Worm (Caenorhabditis elegans): ENCODE data around the gene acbp-5.

The acbp-5 gene

DNA sequence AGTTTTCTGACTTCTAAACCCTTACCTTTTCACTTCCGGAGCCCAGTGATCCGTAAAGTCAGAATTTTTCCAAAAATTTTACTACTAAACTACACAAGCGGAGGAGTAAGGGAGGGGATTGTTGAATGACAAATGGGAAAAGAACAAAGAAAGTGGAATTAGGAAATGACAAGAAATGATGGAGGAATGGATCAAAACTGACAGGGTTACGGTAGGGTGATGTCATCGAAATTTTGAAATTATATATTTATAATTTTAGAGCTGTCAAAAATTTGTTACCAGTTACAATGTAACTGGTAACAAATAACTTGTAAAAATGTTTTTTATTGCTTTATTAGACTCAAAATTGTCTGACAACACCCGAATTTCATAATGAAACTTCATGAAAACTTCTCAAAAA lies 24.9 kb upstream of the acbp-5 start:
- TF ChIP-seq C17E4.6 (GFP tag; IDR thresholded peaks at IDR 0.05): no peak
- TF ChIP-seq F49E8.2 (tag; optimal IDR thresholded peaks at IDR 0.05; ENCODE audit: insufficient read depth): no peak
- TF ChIP-seq dox-1 (GFP tag; IDR thresholded peaks at IDR 0.05): no peak
- TF ChIP-seq nhr-80 (tag; optimal IDR thresholded peaks at IDR 0.05): no peak
- TF ChIP-seq bed-2 (GFP tag; IDR thresholded peaks at IDR 0.05): no peak
- no peak for TF ChIP-seq cebp-1 (GFP tag; IDR thresholded peaks at IDR 0.05)
- TF ChIP-seq cebp-1 (tag; optimal IDR thresholded peaks at IDR 0.05): no peak
- no peak for TF ChIP-seq aptf-3 (GFP tag; IDR thresholded peaks at IDR 0.05)
- no peak for TF ChIP-seq ceh-58 (GFP tag; IDR thresholded peaks at IDR 0.05)
- TF ChIP-seq ceh-100 (GFP tag; IDR thresholded peaks at IDR 0.05): no peak
- TF ChIP-seq F33H1.4 (GFP tag; IDR thresholded peaks at IDR 0.05): no peak

- no peak for TF ChIP-seq nfya-2 (GFP tag; IDR thresholded peaks at IDR 0.05)
- TF ChIP-seq mel-28 (tag; optimal IDR thresholded peaks at IDR 0.05; ENCODE audit: borderline replicate concordance): no peak
- no peak for TF ChIP-seq F55B11.4 (tag; optimal IDR thresholded peaks at IDR 0.05; ENCODE audit: borderline replicate concordance, insufficient read depth)
- no peak for TF ChIP-seq hlh-26 (GFP tag; conservative IDR thresholded peaks at IDR 0.05)
- TF ChIP-seq snpc-1.3 (tag; optimal IDR thresholded peaks at IDR 0.05; ENCODE audit: insufficient read depth): no peak
- no peak for TF ChIP-seq F23B12.7 (tag; optimal IDR thresholded peaks at IDR 0.05; ENCODE audit: insufficient read depth)
- TF ChIP-seq lag-1 (GFP tag; IDR thresholded peaks at IDR 0.05): no peak
- TF ChIP-seq attf-5 (GFP tag; optimal IDR thresholded peaks at IDR 0.05): no peak
- TF ChIP-seq zfh-2 (GFP tag; conservative IDR thresholded peaks at IDR 0.05): no peak; the same call in 1 of the 2 replicates
- no peak for TF ChIP-seq hsf-1 (GFP tag; IDR thresholded peaks at IDR 0.05)
These were observed 18.6 kb upstream of the acbp-5 start for ce11 chrIII:13660123-13660522.

DNA sequence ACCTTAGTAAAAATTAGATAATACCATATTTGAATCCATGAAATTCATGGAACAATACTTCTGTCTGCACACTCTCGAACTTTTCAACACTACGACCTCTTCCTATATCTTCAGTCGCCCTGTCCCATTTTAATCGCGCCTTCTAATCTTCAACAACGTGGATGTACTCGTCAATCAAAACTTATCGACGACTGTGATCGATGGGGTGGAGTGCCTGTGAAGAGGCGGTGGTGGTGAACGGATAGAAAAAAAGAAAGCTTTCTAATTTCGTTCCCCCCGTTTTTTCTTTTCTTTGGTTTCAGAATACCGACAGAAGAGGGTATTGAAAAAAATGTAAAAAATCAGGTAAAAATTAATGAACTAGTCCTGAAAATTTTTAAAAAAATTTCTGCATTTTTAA lies 17.5 kb upstream of the acbp-5 start:
- TF ChIP-seq K11D2.4 (GFP tag; IDR thresholded peaks at IDR 0.05): no peak
- no peak for TF ChIP-seq egl-18 (GFP tag; IDR thresholded peaks at IDR 0.05)
- no peak for TF ChIP-seq mes-4 (tag; optimal IDR thresholded peaks at IDR 0.05)
- TF ChIP-seq gei-17 (GFP tag; optimal IDR thresholded peaks at IDR 0.05): no peak
- no peak for TF ChIP-seq somi-1 (GFP tag; optimal IDR thresholded peaks at IDR 0.05)
- no peak for TF ChIP-seq lin-40 (tag; optimal IDR thresholded peaks at IDR 0.05)
- no peak for TF ChIP-seq K12H6.12 (tag; optimal IDR thresholded peaks at IDR 0.05)

- TF ChIP-seq cebp-1 (GFP tag; IDR thresholded peaks at IDR 0.05): no peak
- peak; percentile 35 for TF ChIP-seq cebp-1 (tag; optimal IDR thresholded peaks at IDR 0.05)
- no peak for TF ChIP-seq fkh-3 (tag; optimal IDR thresholded peaks at IDR 0.05)
- TF ChIP-seq zfh-2 (GFP tag; conservative IDR thresholded peaks at IDR 0.05): 0 out of 2 replicates have a peak, but pooled peaks have one; percentile 22
- TF ChIP-seq attf-5 (GFP tag; optimal IDR thresholded peaks at IDR 0.05): peak; percentile 2
- TF ChIP-seq nhr-80 (tag; optimal IDR thresholded peaks at IDR 0.05): peak; percentile 41
- TF ChIP-seq let-526 (GFP tag; IDR thresholded peaks at IDR 0.05): no peak
These were observed 16.5 kb upstream of the acbp-5 start for ce11 chrIII:13657975-13658374.

DNA sequence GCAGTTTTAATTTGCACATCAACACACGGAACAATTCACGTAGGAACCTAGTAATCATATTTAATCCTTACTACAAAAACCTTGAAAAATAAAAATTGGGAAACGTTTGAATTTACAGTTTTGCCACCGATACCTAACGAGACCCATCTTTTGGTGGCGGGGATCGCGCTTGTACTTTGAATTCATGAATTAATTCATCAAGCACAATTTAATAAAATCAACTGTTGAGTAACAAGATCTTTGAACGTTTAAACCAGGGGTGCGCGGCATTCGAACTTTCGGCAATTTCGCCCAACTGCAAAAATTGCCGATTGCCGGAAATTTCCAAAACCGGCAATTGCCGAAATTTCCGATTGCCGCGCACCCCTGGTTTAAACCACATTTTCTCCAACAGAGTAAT lies 15.2 kb upstream of the acbp-5 start:
- no peak for TF ChIP-seq nhr-27 (tag; optimal IDR thresholded peaks at IDR 0.05)
- no peak for TF ChIP-seq lin-35 (GFP tag; optimal IDR thresholded peaks at IDR 0.05)
- TF ChIP-seq B0336.3 (GFP tag; IDR thresholded peaks at IDR 0.05): 0 out of 2 replicates have a peak, but pooled peaks have one; percentile 18
- 0 out of 2 replicates have a peak, but pooled peaks have one; percentile 48 for TF ChIP-seq Y53G8AR.9 (GFP tag; conservative IDR thresholded peaks at IDR 0.05)
- TF ChIP-seq dpl-1 (GFP tag; optimal IDR thresholded peaks at IDR 0.05): no peak
- TF ChIP-seq ztf-3 (GFP tag; optimal IDR thresholded peaks at IDR 0.05): no peak
- TF ChIP-seq him-1 (tag; optimal IDR thresholded peaks at IDR 0.05): peak; percentile 67
- peak; percentile 65 for TF ChIP-seq zim-3 (tag; optimal IDR thresholded peaks at IDR 0.05)

All from whole organism, young adult.